Worm (Caenorhabditis elegans) whole organism, L3 larva: ENCODE measurements around the gene T21E8.7.

Source experiments
- R02D3.7 ChIP-seq: fragments of 150-350 bp; optimal IDR thresholded peaks from 2 replicates; lab custom pipeline; 2014; ENCODE audit warnings: missing biosample characterization, missing genetic modification characterization
- ama-1 ChIP-seq: fragments of 150-350 bp; optimal IDR thresholded peaks from 2 replicates; lab custom pipeline; 2018
- ceh-16 ChIP-seq: sonication (generic microtip); optimal IDR thresholded peaks from 2 replicates; lab custom pipeline; 2017; ENCODE audit warnings: missing biosample characterization, missing genetic modification characterization
- elt-1 ChIP-seq: fragments of 150-350 bp; optimal IDR thresholded peaks from 2 replicates; lab custom pipeline; 2014; ENCODE audit warnings: missing biosample characterization, missing genetic modification characterization
- elt-2 ChIP-seq: sonication (generic microtip); optimal IDR thresholded peaks from 2 replicates; lab custom pipeline; 2016; ENCODE audit warnings: missing genetic modification reagents, mild to moderate bottlenecking, missing genetic modification characterization, missing compliant biosample characterization
- fos-1 ChIP-seq: fragments of 150-350 bp; optimal IDR thresholded peaks from 2 replicates; lab custom pipeline; 2014; ENCODE audit warnings: missing biosample characterization, missing genetic modification characterization
- jun-1 ChIP-seq: fragments of 150-350 bp; optimal IDR thresholded peaks from 2 replicates; lab custom pipeline; 2014; ENCODE audit warnings: missing biosample characterization, missing genetic modification reagents, missing genetic modification characterization
- nhr-12 ChIP-seq: fragments of 150-350 bp; optimal IDR thresholded peaks from 2 replicates; lab custom pipeline; 2014; ENCODE audit warnings: missing biosample characterization, missing genetic modification characterization
- nhr-237 ChIP-seq: fragments of 150-350 bp; optimal IDR thresholded peaks from 2 replicates; lab custom pipeline; 2014; ENCODE audit warnings: missing biosample characterization, missing genetic modification characterization
- unc-39 ChIP-seq: sonication (generic microtip); optimal IDR thresholded peaks from 4 replicates; lab custom pipeline; 2017; ENCODE audit warnings: missing biosample characterization, missing genetic modification characterization
- unc-62 ChIP-seq: fragments of 150-350 bp; sonication (generic microtip); optimal IDR thresholded peaks from 4 replicates; lab custom pipeline; 2014; ENCODE audit warnings: missing biosample characterization, missing genetic modification reagents, missing genetic modification characterization
- zag-1 ChIP-seq: fragments of 150-350 bp; optimal IDR thresholded peaks from 2 replicates; lab custom pipeline; 2014; ENCODE audit warnings: missing biosample characterization, missing genetic modification characterization
- ztf-4 ChIP-seq: fragments of 150-350 bp; optimal IDR thresholded peaks from 2 replicates; lab custom pipeline; 2014; ENCODE audit warnings: missing biosample characterization, missing genetic modification characterization

- no peak for TF ChIP-seq fos-1 (tag; lab: Kevin White, UChicago)
- no peak for TF ChIP-seq ztf-4
- no peak for TF ChIP-seq unc-39 (tag; lab: Kevin White, UChicago)
- no peak for TF ChIP-seq elt-2 (tag; lab: Kevin White, UChicago)
- TF ChIP-seq zag-1 (tag; lab: Kevin White, UChicago), result no peak
- no peak for TF ChIP-seq ama-1
- no peak for TF ChIP-seq jun-1
- no peak for TF ChIP-seq nhr-237
- TF ChIP-seq unc-62, result no peak
- TF ChIP-seq R02D3.7, result no peak
- no peak for TF ChIP-seq nhr-12
- no peak for TF ChIP-seq ceh-16
- TF ChIP-seq elt-1 (tag; lab: Kevin White, UChicago), result no peak
These were observed 20.7 kb upstream of the T21E8.7 start for ce11 chrX:10862582-10862981.
